Worm (Caenorhabditis elegans) whole organism, early embryonic: ENCODE results near the gene dhhc-9.

Experiments used
- B0310.2 ChIP-seq: sonication (generic microtip); optimal IDR thresholded peaks from 2 replicates; lab custom pipeline; 2016; ENCODE audit warnings: mild to moderate bottlenecking, missing genetic modification characterization, missing compliant biosample characterization
- F13C5.2 ChIP-seq: sonication (generic microtip); optimal IDR thresholded peaks from 2 replicates; lab custom pipeline; 2017; ENCODE audit warnings: mild to moderate bottlenecking, missing genetic modification characterization, inconsistent platforms, missing compliant biosample characterization
- aly-1 ChIP-seq: sonication (generic microtip); optimal IDR thresholded peaks from 2 replicates; lab custom pipeline; 2016; ENCODE audit warnings: missing genetic modification characterization, missing compliant biosample characterization
- ama-1 ChIP-seq: fragments of 150-350 bp; optimal IDR thresholded peaks from 2 replicates; lab custom pipeline; 2014
- ceh-13 ChIP-seq: fragments of 200-800 bp; sonication (Bioruptor generic); optimal IDR thresholded peaks from 2 replicates; lab custom pipeline; 2018; ENCODE audit warnings: mild to moderate bottlenecking, missing genetic modification characterization, missing compliant biosample characterization
- ceh-36 ChIP-seq: sonication (generic microtip); optimal IDR thresholded peaks from 2 replicates; lab custom pipeline; 2016; ENCODE audit warnings: missing genetic modification characterization, inconsistent platforms, missing compliant biosample characterization
- ets-7 ChIP-seq: sonication (generic microtip); optimal IDR thresholded peaks from 2 replicates; lab custom pipeline; 2016; ENCODE audit warnings: missing genotype, missing genetic modification characterization, missing compliant biosample characterization
- flt-1 ChIP-seq: fragments of 200-800 bp; sonication (Bioruptor generic); IDR thresholded peaks from 2 replicates; pipeline ENCODE4 v1.3.6; 2022; ENCODE audit warnings: missing genetic modification characterization, missing compliant biosample characterization
- hmbx-1 ChIP-seq: sonication (generic microtip); optimal IDR thresholded peaks from 2 replicates; lab custom pipeline; 2016; ENCODE audit warnings: mild to moderate bottlenecking, missing genetic modification characterization, missing compliant biosample characterization
- hmg-4 ChIP-seq: fragments of 200-800 bp; sonication (Bioruptor generic); optimal IDR thresholded peaks from 2 replicates; lab custom pipeline; 2018; ENCODE audit warnings: mild to moderate bottlenecking, missing genetic modification characterization, missing compliant biosample characterization
- hnd-1 ChIP-seq: sonication (generic microtip); optimal IDR thresholded peaks from 2 replicates; lab custom pipeline; 2016; ENCODE audit warnings: missing genetic modification characterization, missing compliant biosample characterization
- pes-1 ChIP-seq: fragments of 200-800 bp; sonication (Bioruptor generic); IDR thresholded peaks from 2 replicates; pipeline ENCODE4 v1.3.6; 2022; ENCODE audit warnings: missing genetic modification reagents, missing genetic modification characterization, missing compliant biosample characterization
- scrt-1 ChIP-seq: fragments of 200-800 bp; sonication (Bioruptor generic); IDR thresholded peaks from 2 replicates; pipeline ENCODE4 v1.3.6; 2022; ENCODE audit warnings: missing genetic modification characterization, missing compliant biosample characterization
- sea-1 ChIP-seq: fragments of 200-800 bp; sonication (Bioruptor generic); conservative IDR thresholded peaks from 2 replicates; pipeline ENCODE4 v1.3.6; 2022; ENCODE audit warnings: missing genetic modification characterization, missing compliant biosample characterization
- tbx-11 ChIP-seq: fragments of 200-800 bp; sonication (Bioruptor generic); IDR thresholded peaks from 2 replicates; pipeline ENCODE4 v1.3.6; 2022; ENCODE audit warnings: missing genetic modification characterization, missing compliant biosample characterization
- tbx-37 ChIP-seq: fragments of 200-800 bp; sonication (Bioruptor generic); conservative IDR thresholded peaks from 2 replicates; pipeline ENCODE4 v1.3.6; 2022; ENCODE audit warnings: missing genetic modification reagents, missing genetic modification characterization, missing compliant biosample characterization
- tra-4 ChIP-seq: sonication (generic microtip); optimal IDR thresholded peaks from 2 replicates; lab custom pipeline; 2017; ENCODE audit warnings: missing genetic modification characterization, missing compliant biosample characterization

dhhc-9 gene

ce11 chrX:2425284-2425683 is 23.4 kb upstream of the dhhc-9 start:
- TF ChIP-seq sea-1 (GFP tag; lab: Robert Waterston, UW) (no peak), B0310.2 (tag; lab: Kevin White, UChicago) (no peak), tra-4 (tag; lab: Kevin White, UChicago) (no peak), hnd-1 (tag; lab: Kevin White, UChicago) (no peak), F13C5.2 (tag; lab: Kevin White, UChicago) (no peak), ets-7 (tag; lab: Kevin White, UChicago) (no peak), hmg-4 (GFP tag; lab: Kevin White, UChicago) (no peak), flt-1 (no peak), aly-1 (tag; lab: Kevin White, UChicago) (no peak), ceh-13 (GFP tag; lab: Kevin White, UChicago) (no peak), ceh-36 (tag; lab: Kevin White, UChicago) (no peak), hmbx-1 (no peak), pes-1 (GFP tag; lab: Robert Waterston, UW) (no peak), ama-1 (lab: Kevin White, UChicago) (no peak), tbx-11 (GFP tag; lab: Robert Waterston, UW) (no peak), scrt-1 (GFP tag; lab: Robert Waterston, UW) (no peak)

- TF ChIP-seq sea-1 (GFP tag; lab: Robert Waterston, UW) (no peak), ceh-36 (tag; lab: Kevin White, UChicago) (no peak), hmbx-1 (no peak), ama-1 (lab: Kevin White, UChicago) (no peak), aly-1 (tag; lab: Kevin White, UChicago) (no peak), tbx-37 (GFP tag; lab: Robert Waterston, UW) (no peak), flt-1 (no peak), ets-7 (tag; lab: Kevin White, UChicago) (no peak), tbx-11 (GFP tag; lab: Robert Waterston, UW) (no peak), ceh-13 (GFP tag; lab: Kevin White, UChicago) (no peak), pes-1 (GFP tag; lab: Robert Waterston, UW) (no peak), scrt-1 (GFP tag; lab: Robert Waterston, UW) (no peak), tra-4 (tag; lab: Kevin White, UChicago) (no peak), hmg-4 (GFP tag; lab: Kevin White, UChicago) (no peak), F13C5.2 (tag; lab: Kevin White, UChicago) (no peak), B0310.2 (tag; lab: Kevin White, UChicago) (no peak), hnd-1 (tag; lab: Kevin White, UChicago) (no peak)
Measured at ce11 chrX:2422123-2422522, 20.3 kb upstream of the dhhc-9 start.

ce11 chrX:2419777-2420176 is 17.9 kb upstream of the dhhc-9 start, which contains the start of gene glr-7:
Gene glr-7, minus strand, starts transcription at chrX:2419877.
- no peak for TF ChIP-seq B0310.2 (tag; lab: Kevin White, UChicago)
- no peak for TF ChIP-seq ceh-36 (tag; lab: Kevin White, UChicago)
- TF ChIP-seq tbx-11 (GFP tag; lab: Robert Waterston, UW), result no peak
- no peak for TF ChIP-seq sea-1 (GFP tag; lab: Robert Waterston, UW)
- TF ChIP-seq hmg-4 (GFP tag; lab: Kevin White, UChicago), result no peak
- TF ChIP-seq ets-7 (tag; lab: Kevin White, UChicago), result no peak
- TF ChIP-seq hnd-1 (tag; lab: Kevin White, UChicago), result no peak
- no peak for TF ChIP-seq flt-1
- TF ChIP-seq tbx-37 (GFP tag; lab: Robert Waterston, UW), result no peak
- no peak for TF ChIP-seq ceh-13 (GFP tag; lab: Kevin White, UChicago)
- no peak for TF ChIP-seq pes-1 (GFP tag; lab: Robert Waterston, UW)
- no peak for TF ChIP-seq scrt-1 (GFP tag; lab: Robert Waterston, UW)
- no peak for TF ChIP-seq tra-4 (tag; lab: Kevin White, UChicago)
- no peak for TF ChIP-seq ama-1 (lab: Kevin White, UChicago)
- TF ChIP-seq aly-1 (tag; lab: Kevin White, UChicago), result no peak
- TF ChIP-seq hmbx-1, result no peak
- no peak for TF ChIP-seq F13C5.2 (tag; lab: Kevin White, UChicago)

ce11 chrX:2413277-2413676 is 11.4 kb upstream of the dhhc-9 start, which contains the start of gene hlh-15:
Gene hlh-15, minus strand, starts transcription at chrX:2413377.
- no peak for TF ChIP-seq sea-1 (GFP tag; lab: Robert Waterston, UW)
- no peak for TF ChIP-seq ceh-13 (GFP tag; lab: Kevin White, UChicago)
- no peak for TF ChIP-seq tra-4 (tag; lab: Kevin White, UChicago)
- TF ChIP-seq ceh-36 (tag; lab: Kevin White, UChicago), result no peak
- TF ChIP-seq hnd-1 (tag; lab: Kevin White, UChicago), result no peak
- TF ChIP-seq flt-1, result no peak
- TF ChIP-seq ama-1 (lab: Kevin White, UChicago), result no peak
- TF ChIP-seq pes-1 (GFP tag; lab: Robert Waterston, UW), result no peak
- TF ChIP-seq hmbx-1, result no peak
- no peak for TF ChIP-seq B0310.2 (tag; lab: Kevin White, UChicago)
- TF ChIP-seq scrt-1 (GFP tag; lab: Robert Waterston, UW), result no peak
- TF ChIP-seq tbx-37 (GFP tag; lab: Robert Waterston, UW), result no peak

- TF ChIP-seq hmbx-1 (no peak), B0310.2 (tag; lab: Kevin White, UChicago) (no peak), ets-7 (tag; lab: Kevin White, UChicago) (no peak), tbx-37 (GFP tag; lab: Robert Waterston, UW) (no peak), sea-1 (GFP tag; lab: Robert Waterston, UW) (no peak), pes-1 (GFP tag; lab: Robert Waterston, UW) (no peak), scrt-1 (GFP tag; lab: Robert Waterston, UW) (no peak), flt-1 (no peak), tra-4 (tag; lab: Kevin White, UChicago) (no peak), F13C5.2 (tag; lab: Kevin White, UChicago) (no peak), ama-1 (lab: Kevin White, UChicago) (no peak), ceh-13 (GFP tag; lab: Kevin White, UChicago) (no peak), tbx-11 (GFP tag; lab: Robert Waterston, UW) (no peak), hnd-1 (tag; lab: Kevin White, UChicago) (no peak), ceh-36 (tag; lab: Kevin White, UChicago) (no peak), hmg-4 (GFP tag; lab: Kevin White, UChicago) (no peak), aly-1 (tag; lab: Kevin White, UChicago) (no peak)
Measured at ce11 chrX:2410978-2411377, 9.1 kb upstream of the dhhc-9 start.

ce11 chrX:2409243-2409741 is 7.5 kb upstream of the dhhc-9 start, which contains the start of the genes C43H6.12 and trpp-12:
Gene C43H6.12, plus strand, starts transcription at chrX:2409607.
Gene trpp-12, plus strand, starts transcription at chrX:2409691.
- TF ChIP-seq hmbx-1 (no peak), ama-1 (lab: Kevin White, UChicago) (no peak), ets-7 (tag; lab: Kevin White, UChicago) (no peak), ceh-13 (GFP tag; lab: Kevin White, UChicago) (no peak), hnd-1 (tag; lab: Kevin White, UChicago) (no peak), tra-4 (tag; lab: Kevin White, UChicago) (no peak)
